Fruit fly (Drosophila melanogaster): ENCODE data around the gene CG14182.

Gene CG14182

DNA sequence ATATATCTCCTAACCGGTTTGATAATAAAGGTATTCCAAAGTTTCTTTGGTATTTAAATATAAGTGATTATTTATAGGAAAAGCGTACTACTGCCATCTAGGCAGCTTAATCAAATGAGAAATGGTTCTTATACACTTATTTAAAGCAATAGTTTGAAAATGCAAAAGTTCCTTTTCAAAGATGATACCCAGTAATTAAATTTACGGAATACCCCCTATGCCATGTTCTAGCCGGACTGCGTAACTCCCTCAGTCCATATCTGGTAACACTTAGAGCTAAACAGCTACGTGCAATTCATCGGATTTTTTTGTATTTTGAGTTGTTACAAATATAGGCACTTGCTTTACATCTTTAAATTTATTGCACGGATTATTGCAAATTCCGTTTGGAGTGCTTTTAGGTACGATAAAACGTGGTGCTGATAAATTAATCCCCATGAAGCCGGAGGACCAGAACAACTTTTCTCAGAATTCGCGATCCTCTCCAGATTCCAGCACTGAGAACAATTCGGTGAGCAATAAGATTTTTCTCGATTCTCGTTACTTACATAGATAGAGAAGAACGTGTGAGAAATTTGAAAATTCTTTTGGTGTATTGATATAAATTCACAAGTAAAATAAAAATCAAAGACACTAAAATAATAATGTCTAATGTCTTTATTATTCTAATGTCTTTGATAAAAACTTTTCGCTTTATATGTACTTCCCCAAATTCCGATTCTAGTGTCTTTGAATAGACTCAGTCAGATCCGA is 23.0 kb upstream of the CG14182 start, which contains the start of gene CG7668:
Gene CG7668 (plus strand): TSS at position 255 of the 753 bp plus-strand sequence.
- TF ChIP-seq fd96Ca (GFP tag; IDR thresholded peaks at IDR 0.05) (no peak), gl (tag; optimal IDR thresholded peaks at IDR 0.05) (peak; percentile 83), CG15710 (tag; optimal IDR thresholded peaks at IDR 0.05) (peak; percentile 92), CG32121 (GFP tag; IDR thresholded peaks at IDR 0.05) (peak; percentile 90), Snoo (tag; optimal IDR thresholded peaks at IDR 0.05) (peak; percentile 91), Ets98B (GFP tag; IDR thresholded peaks at IDR 0.05) (peak; percentile 93), CG17806 (tag; optimal IDR thresholded peaks at IDR 0.05) (peak; percentile 92), CG14655 (GFP tag; optimal IDR thresholded peaks at IDR 0.05) (peak; percentile 89), rn (GFP tag; IDR thresholded peaks at IDR 0.05) (no peak; the same call in 1 of the 2 replicates), EcR (GFP tag; optimal IDR thresholded peaks at IDR 0.05) (no peak), CG12605 (GFP tag; IDR thresholded peaks at IDR 0.05) (peak; percentile 89), CG8159 (tag; optimal IDR thresholded peaks at IDR 0.05) (peak; percentile 92), CG9948 (tag; optimal IDR thresholded peaks at IDR 0.05) (peak; percentile 86), Pif1A (GFP tag; optimal IDR thresholded peaks at IDR 0.05) (peak; percentile 89), CG34367 (tag; optimal IDR thresholded peaks at IDR 0.05) (peak; percentile 83), Pif1B (GFP tag; optimal IDR thresholded peaks at IDR 0.05) (peak; percentile 80), CG10348 (GFP tag; IDR thresholded peaks at IDR 0.05) (0 out of 2 replicates have a peak, but pooled peaks have one; percentile 20), CG4496 (GFP tag; IDR thresholded peaks at IDR 0.05) (peak; percentile 96), D1 (tag; optimal IDR thresholded peaks at IDR 0.05) (peak; percentile 81), CG13204 (GFP tag; optimal IDR thresholded peaks at IDR 0.05) (no peak), CG8301 (tag; optimal IDR thresholded peaks at IDR 0.05) (peak; percentile 87)

DNA sequence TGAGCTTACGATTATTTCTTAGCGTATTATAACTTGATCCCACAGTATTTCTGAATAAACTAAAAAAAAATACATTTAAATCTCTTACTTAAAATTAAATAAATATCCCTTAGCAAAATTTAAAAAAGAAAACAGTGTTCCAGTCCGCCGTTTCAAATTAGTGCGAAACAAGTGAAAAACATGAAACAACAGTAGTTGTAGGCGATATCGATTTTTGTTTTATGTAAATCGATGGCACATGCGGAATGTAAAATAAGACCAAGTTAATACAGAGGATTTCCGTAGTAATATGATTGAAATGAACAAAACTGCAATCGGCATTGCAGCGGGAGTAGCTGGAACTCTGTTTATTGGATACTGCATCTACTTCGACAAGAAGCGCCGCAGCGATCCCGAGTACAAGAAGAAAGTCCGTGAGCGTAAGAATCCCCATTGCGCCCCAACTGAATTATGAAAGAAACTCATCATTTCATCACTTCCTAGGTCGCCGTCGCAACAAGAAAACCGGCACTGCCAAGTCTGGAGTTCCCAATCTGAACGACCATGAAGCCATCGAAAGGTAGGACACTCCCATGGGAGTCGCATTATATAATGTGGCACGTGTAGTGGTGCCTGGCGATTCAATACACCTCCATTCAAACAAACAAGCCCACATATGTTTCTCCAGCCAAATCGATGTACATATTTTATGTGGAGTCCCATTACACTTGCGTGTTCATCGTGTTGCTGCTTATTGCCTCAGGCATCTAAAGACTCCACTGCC is 21.4 kb upstream of the CG14182 start:
- TF ChIP-seq CG14655 (GFP tag; optimal IDR thresholded peaks at IDR 0.05): no peak
- no peak for TF ChIP-seq CG32121 (GFP tag; IDR thresholded peaks at IDR 0.05)
- no peak for TF ChIP-seq CG15710 (tag; optimal IDR thresholded peaks at IDR 0.05)
- no peak for TF ChIP-seq Ets98B (GFP tag; IDR thresholded peaks at IDR 0.05)
- TF ChIP-seq CG4496 (GFP tag; IDR thresholded peaks at IDR 0.05): no peak
- TF ChIP-seq CG8159 (tag; optimal IDR thresholded peaks at IDR 0.05): no peak
- TF ChIP-seq CG34367 (tag; optimal IDR thresholded peaks at IDR 0.05): no peak
- TF ChIP-seq rn (GFP tag; IDR thresholded peaks at IDR 0.05): no peak
- no peak for TF ChIP-seq EcR (GFP tag; optimal IDR thresholded peaks at IDR 0.05)
- TF ChIP-seq CG9948 (tag; optimal IDR thresholded peaks at IDR 0.05): no peak
- TF ChIP-seq fd96Ca (GFP tag; IDR thresholded peaks at IDR 0.05): no peak
- no peak for TF ChIP-seq CG12605 (GFP tag; IDR thresholded peaks at IDR 0.05)
- TF ChIP-seq D1 (tag; optimal IDR thresholded peaks at IDR 0.05): no peak
- TF ChIP-seq Snoo (tag; optimal IDR thresholded peaks at IDR 0.05): no peak
- TF ChIP-seq CG17806 (tag; optimal IDR thresholded peaks at IDR 0.05): no peak
- TF ChIP-seq gl (tag; optimal IDR thresholded peaks at IDR 0.05): no peak
- TF ChIP-seq Pif1A (GFP tag; optimal IDR thresholded peaks at IDR 0.05): no peak
- TF ChIP-seq CG8301 (tag; optimal IDR thresholded peaks at IDR 0.05): no peak
- TF ChIP-seq CG13204 (GFP tag; optimal IDR thresholded peaks at IDR 0.05): no peak

DNA sequence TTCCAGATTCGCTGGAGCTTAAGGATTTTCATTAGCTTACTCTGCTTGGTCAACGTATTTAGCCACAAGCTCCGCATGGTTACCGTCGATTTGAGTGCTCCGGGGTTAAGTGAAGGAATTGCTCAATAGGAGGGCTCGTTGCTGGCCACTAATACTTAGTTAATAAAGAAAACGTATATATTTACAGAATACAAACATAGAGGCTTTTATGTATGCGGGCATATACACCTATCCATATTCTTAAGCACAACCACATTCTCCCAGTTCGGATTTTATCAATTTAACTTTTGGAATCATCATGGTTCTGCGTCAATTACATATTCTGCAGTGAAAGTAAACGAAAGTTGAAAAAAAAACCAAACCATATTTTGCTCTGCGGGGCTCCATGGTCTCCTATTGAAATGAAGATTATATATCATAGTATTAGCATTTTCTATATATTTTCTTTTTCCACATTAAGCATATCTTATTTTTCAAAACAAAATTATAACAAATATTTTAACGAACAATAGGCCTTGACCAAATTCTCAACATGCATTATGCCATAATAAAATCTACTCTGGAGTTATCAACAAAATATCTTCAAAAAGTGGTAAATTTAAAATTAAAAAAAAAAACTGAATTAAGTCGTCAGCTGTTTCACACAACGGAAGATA is 20.6 kb upstream of the CG14182 start, which contains the start of the genes Tom20 and Gabat:
Gene Tom20 (plus strand): TSS at position 564 of the 656 bp plus-strand sequence.
Gene Gabat (minus strand): TSS at position 606 of the 656 bp plus-strand sequence.
- no peak for TF ChIP-seq CG32121 (GFP tag; IDR thresholded peaks at IDR 0.05)
- no peak for TF ChIP-seq CG34367 (tag; optimal IDR thresholded peaks at IDR 0.05)
- TF ChIP-seq CG17806 (tag; optimal IDR thresholded peaks at IDR 0.05): no peak
- TF ChIP-seq Pif1A (GFP tag; optimal IDR thresholded peaks at IDR 0.05): no peak
- TF ChIP-seq gl (tag; optimal IDR thresholded peaks at IDR 0.05): no peak
- TF ChIP-seq rn (GFP tag; IDR thresholded peaks at IDR 0.05): no peak
- TF ChIP-seq CG10348 (GFP tag; IDR thresholded peaks at IDR 0.05): no peak
- TF ChIP-seq CG8159 (tag; optimal IDR thresholded peaks at IDR 0.05): no peak
- TF ChIP-seq Pif1B (GFP tag; optimal IDR thresholded peaks at IDR 0.05): no peak

DNA sequence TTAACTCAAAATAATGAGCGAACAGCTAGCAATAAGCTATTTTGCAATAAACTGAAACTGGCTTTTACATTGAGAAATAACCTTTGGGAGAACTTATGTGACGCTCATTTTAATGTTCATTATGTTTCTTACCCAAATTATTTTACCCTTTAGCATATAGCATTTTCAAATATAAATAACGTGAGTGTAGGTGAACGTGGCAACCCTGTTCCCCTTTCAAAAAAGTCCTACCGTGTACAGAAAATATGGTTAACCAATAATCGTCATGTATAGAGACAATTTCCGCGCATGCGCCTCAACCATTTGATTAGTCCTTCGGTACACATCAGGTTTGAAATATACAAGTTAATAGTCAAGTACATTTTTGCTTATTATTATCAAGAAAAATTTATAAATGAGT is 14.4 kb upstream of the CG14182 start:
- no peak for TF ChIP-seq rn (GFP tag; IDR thresholded peaks at IDR 0.05)
- TF ChIP-seq EcR (GFP tag; optimal IDR thresholded peaks at IDR 0.05): no peak
- no peak for TF ChIP-seq CG10348 (GFP tag; IDR thresholded peaks at IDR 0.05)
- TF ChIP-seq CG15710 (tag; optimal IDR thresholded peaks at IDR 0.05): no peak
- no peak for TF ChIP-seq Pif1B (GFP tag; optimal IDR thresholded peaks at IDR 0.05)
- no peak for TF ChIP-seq CG8301 (tag; optimal IDR thresholded peaks at IDR 0.05)
- no peak for TF ChIP-seq Snoo (tag; optimal IDR thresholded peaks at IDR 0.05)
- no peak for TF ChIP-seq CG9948 (tag; optimal IDR thresholded peaks at IDR 0.05)
- TF ChIP-seq CG8159 (tag; optimal IDR thresholded peaks at IDR 0.05): no peak
- TF ChIP-seq fd96Ca (GFP tag; IDR thresholded peaks at IDR 0.05): no peak
- no peak for TF ChIP-seq CG17806 (tag; optimal IDR thresholded peaks at IDR 0.05)
- no peak for TF ChIP-seq CG12605 (GFP tag; IDR thresholded peaks at IDR 0.05)
- no peak for TF ChIP-seq CG13204 (GFP tag; optimal IDR thresholded peaks at IDR 0.05)

DNA sequence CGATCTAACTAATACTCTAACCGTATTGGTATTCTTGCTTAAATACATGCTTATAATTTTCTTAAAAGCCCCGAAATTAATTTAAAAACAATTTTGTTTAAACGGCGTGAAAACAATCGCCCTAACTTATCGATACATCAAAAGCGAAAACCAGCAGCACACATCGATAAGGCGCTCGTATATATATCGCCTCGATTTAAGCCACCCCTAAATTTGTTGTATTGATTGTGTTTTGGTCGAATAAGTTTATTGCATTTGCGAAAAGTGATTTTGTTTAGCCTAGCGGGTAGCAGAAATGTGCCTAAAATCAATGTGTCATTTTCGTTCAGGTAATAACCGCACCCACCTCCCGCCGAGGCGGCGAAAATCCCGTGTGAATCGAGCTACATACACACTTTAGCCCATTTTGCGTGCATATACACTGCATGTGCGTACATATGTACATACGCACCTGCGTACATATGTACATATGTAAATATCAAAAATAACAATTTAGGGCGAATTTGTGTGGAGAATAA is 12.2 kb upstream of the CG14182 start, which contains the start of the genes CG7646 and Nca:
Gene CG7646 (plus strand): TSS at position 174 of the 518 bp plus-strand sequence.
Gene Nca (plus strand): TSS at position 174 of the 518 bp plus-strand sequence.
- TF ChIP-seq D1 (tag; optimal IDR thresholded peaks at IDR 0.05): peak; percentile 69
- TF ChIP-seq CG12605 (GFP tag; IDR thresholded peaks at IDR 0.05): no peak
